Fruit fly (Drosophila melanogaster): ENCODE data around the gene SmydA-8.

Gene SmydA-8

dm6 chrX:2208641-2209241 is 4.9 kb downstream of the SmydA-8 start (continued):
- TF ChIP-seq tap (tag; optimal IDR thresholded peaks at IDR 0.05) (no peak), CG18599 (GFP tag; optimal IDR thresholded peaks at IDR 0.05) (peak; percentile 22), phol (tag; optimal IDR thresholded peaks at IDR 0.05) (peak; percentile 10), gt (GFP tag; IDR thresholded peaks at IDR 0.05) (no peak), Dip3 (GFP tag; optimal IDR thresholded peaks at IDR 0.05) (no peak), CG11723 (GFP tag; optimal IDR thresholded peaks at IDR 0.05) (no peak), danr (GFP tag; IDR thresholded peaks at IDR 0.05) (no peak), Atf-2 (GFP tag; optimal IDR thresholded peaks at IDR 0.05) (no peak), bcd (GFP tag; optimal IDR thresholded peaks at IDR 0.05) (peak; percentile 13), scrt (GFP tag; optimal IDR thresholded peaks at IDR 0.05) (no peak), sens (GFP tag) (no peak), CG12391 (tag; optimal IDR thresholded peaks at IDR 0.05) (no peak), ewg (GFP tag; optimal IDR thresholded peaks at IDR 0.05) (no peak), ranshi (GFP tag; IDR thresholded peaks at IDR 0.05) (no peak), Lpt (GFP tag; optimal IDR thresholded peaks at IDR 0.05) (no peak), slbo (GFP tag; IDR thresholded peaks at IDR 0.05) (peak; percentile 42), CG32772 (GFP tag; IDR thresholded peaks at IDR 0.05) (no peak), CG18011 (GFP tag; optimal IDR thresholded peaks at IDR 0.05) (no peak), oc (tag; optimal IDR thresholded peaks at IDR 0.05) (no peak), lilli (GFP tag; optimal IDR thresholded peaks at IDR 0.05) (peak; percentile 13), CG10543 (GFP tag; optimal IDR thresholded peaks at IDR 0.05) (peak; percentile 73), CG4404 (GFP tag; IDR thresholded peaks at IDR 0.05) (0 out of 2 replicates have a peak, but pooled peaks have one; percentile 27), CG17328 (GFP tag; IDR thresholded peaks at IDR 0.05) (no peak), ERR (GFP tag; optimal IDR thresholded peaks at IDR 0.05) (no peak), ara (GFP tag; IDR thresholded peaks at IDR 0.05) (peak; percentile 41; the same call in 1 of the 2 replicates), H15 (GFP tag; IDR thresholded peaks at IDR 0.05) (no peak), wek (GFP tag; optimal IDR thresholded peaks at IDR 0.05) (no peak), Gug (GFP tag; IDR thresholded peaks at IDR 0.05) (peak; percentile 31; the same call in 2 of the 4 replicates), Elba2 (GFP tag; optimal IDR thresholded peaks at IDR 0.05) (no peak), hkb (optimal IDR thresholded peaks at IDR 0.05) (no peak), hkb (GFP tag; IDR thresholded peaks at IDR 0.05) (peak; percentile 47; the same call in 1 of the 2 replicates), CG1602 (GFP tag; optimal IDR thresholded peaks at IDR 0.05) (no peak), ase (GFP tag; IDR thresholded peaks at IDR 0.05) (no peak), jigr1 (GFP tag; IDR thresholded peaks at IDR 0.05) (no peak), gsb (GFP tag; IDR thresholded peaks at IDR 0.05) (no peak), CG5953 (GFP tag; IDR thresholded peaks at IDR 0.05) (no peak), shn (GFP tag; optimal IDR thresholded peaks at IDR 0.05) (no peak), CG12219 (GFP tag; optimal IDR thresholded peaks at IDR 0.05) (no peak), peb (GFP tag; IDR thresholded peaks at IDR 0.05) (no peak), CG18262 (tag; optimal IDR thresholded peaks at IDR 0.05) (no peak), Xrp1 (GFP tag; IDR thresholded peaks at IDR 0.05) (peak; percentile 14; the same call in 1 of the 2 replicates), crol (GFP tag; IDR thresholded peaks at IDR 0.05) (peak; percentile 91), pan (optimal IDR thresholded peaks at IDR 0.05) (no peak), pan (GFP tag; optimal IDR thresholded peaks at IDR 0.05 in 1 of 2, IDR thresholded peaks at IDR 0.05 in 1 of 2) (peak in 1 of 2 experiments; percentile 11), CG6254 (GFP tag; optimal IDR thresholded peaks at IDR 0.05) (no peak), CG10654 (GFP tag; optimal IDR thresholded peaks at IDR 0.05) (no peak), grn (GFP tag; optimal IDR thresholded peaks at IDR 0.05) (no peak), sug (tag; optimal IDR thresholded peaks at IDR 0.05) (no peak), CG17385 (GFP tag; optimal IDR thresholded peaks at IDR 0.05) (no peak), odd (GFP tag; optimal IDR thresholded peaks at IDR 0.05) (no peak), btn (GFP tag; optimal IDR thresholded peaks at IDR 0.05) (no peak), lbe (GFP tag; optimal IDR thresholded peaks at IDR 0.05) (no peak), Oaz (GFP tag; IDR thresholded peaks at IDR 0.05) (no peak)
